Fruit fly (Drosophila melanogaster) whole organism, wandering third instar larva: ENCODE measurements around the gene CG9119.

Experiments
- Abd-B ChIP-seq: fragments of >200 bp; optimal IDR thresholded peaks from 2 replicates; lab custom pipeline; 2017; ENCODE audit warnings: missing biosample characterization, missing genetic modification characterization
- CG32264 ChIP-seq: fragments of 200-800 bp; sonication (Bioruptor generic); optimal IDR thresholded peaks from 2 replicates; lab custom pipeline; 2016; ENCODE audit warnings: missing biosample characterization, missing genetic modification characterization
- CG9705 ChIP-seq: fragments of 200-800 bp; sonication (Bioruptor generic); optimal IDR thresholded peaks from 2 replicates; lab custom pipeline; 2018; ENCODE audit warnings: missing biosample characterization, mild to moderate bottlenecking, missing genetic modification characterization
- CrebA ChIP-seq: fragments of 200-800 bp; sonication (Bioruptor generic); optimal IDR thresholded peaks from 2 replicates; lab custom pipeline; 2016; ENCODE audit warnings: missing biosample characterization, mild to moderate bottlenecking, missing genetic modification characterization, borderline replicate concordance
- Dfd ChIP-seq: fragments of >200 bp; optimal IDR thresholded peaks from 2 replicates; lab custom pipeline; 2017; ENCODE audit warnings: missing biosample characterization, missing genetic modification characterization
- Dif ChIP-seq: fragments of 200-275, 200-300 bp; sonication (Bioruptor generic); optimal IDR thresholded peaks from 2 replicates; lab custom pipeline; 2018; ENCODE audit warnings: missing biosample characterization, missing genetic modification characterization; ENCODE audit not compliant: partially characterized antibody
- GATAd ChIP-seq: sonication (Bioruptor generic); optimal IDR thresholded peaks from 2 replicates; lab custom pipeline; 2016; ENCODE audit warnings: missing biosample characterization, missing genetic modification characterization
- HLH106 ChIP-seq: fragments of 200-800 bp; optimal IDR thresholded peaks from 3 replicates; lab custom pipeline; 2019; ENCODE audit warnings: missing biosample characterization, mild to moderate bottlenecking, missing genetic modification characterization, moderate library complexity
- Hnf4 ChIP-seq: fragments of 200-800 bp; sonication (Bioruptor generic); optimal IDR thresholded peaks from 2 replicates; lab custom pipeline; 2016; ENCODE audit warnings: missing biosample characterization, mild to moderate bottlenecking, missing genetic modification characterization
- Hr78 ChIP-seq: fragments of >200 bp; optimal IDR thresholded peaks from 2 replicates; lab custom pipeline; 2017; ENCODE audit warnings: missing biosample characterization, missing genetic modification characterization
- Hr83 ChIP-seq: fragments of 200-300 bp; sonication (Bioruptor generic); optimal IDR thresholded peaks from 2 replicates; lab custom pipeline; 2016; ENCODE audit warnings: missing biosample characterization, mild to moderate bottlenecking, missing genetic modification characterization, moderate library complexity; ENCODE audit not compliant: poor library complexity, severe bottlenecking
- Jra ChIP-seq: sonication (Bioruptor generic); optimal IDR thresholded peaks from 2 replicates; lab custom pipeline; 2016; ENCODE audit warnings: missing biosample characterization, missing genetic modification characterization
- Mio ChIP-seq: sonication (Bioruptor generic); optimal IDR thresholded peaks from 2 replicates; lab custom pipeline; 2016; ENCODE audit warnings: missing biosample characterization, missing genetic modification characterization
- Myc ChIP-seq: fragments of >200 bp; optimal IDR thresholded peaks from 2 replicates; lab custom pipeline; 2017
- N ChIP-seq: fragments of >200 bp; optimal IDR thresholded peaks from 2 replicates; lab custom pipeline; 2018; ENCODE audit warnings: missing biosample characterization, missing external identifiers, missing genetic modification characterization
- OdsH ChIP-seq: fragments of 200-800 bp; sonication (Bioruptor generic); optimal IDR thresholded peaks from 2 replicates; lab custom pipeline; 2016; ENCODE audit warnings: missing biosample characterization, mild to moderate bottlenecking, missing genetic modification characterization
- Rel ChIP-seq, 2 experiments: fragments of 200-800 bp; sonication (Bioruptor generic) in 1 of 2; optimal IDR thresholded peaks; 2 replicates in 1 of 2; 3 replicates in 1 of 2; lab custom pipeline; 2016 to 2019; ENCODE audit warnings: mild to moderate bottlenecking in 2 of 2, missing biosample characterization in 2 of 2, missing genetic modification characterization in 2 of 2, moderate library complexity in 1 of 2
- Sp1 ChIP-seq: fragments of 200-800 bp; sonication (Bioruptor generic); optimal IDR thresholded peaks from 3 replicates; lab custom pipeline; 2019; ENCODE audit warnings: missing biosample characterization, mild to moderate bottlenecking, missing genetic modification characterization, moderate library complexity
- Vsx2 ChIP-seq: fragments of 200-300, 225-300 bp; sonication (Bioruptor generic); optimal IDR thresholded peaks from 2 replicates; lab custom pipeline; 2018; ENCODE audit warnings: missing biosample characterization, missing genetic modification characterization; ENCODE audit not compliant: partially characterized antibody
- br ChIP-seq: fragments of 200-800 bp; sonication (Bioruptor generic); optimal IDR thresholded peaks from 2 replicates; lab custom pipeline; 2016; ENCODE audit warnings: missing biosample characterization, missing genetic modification characterization
- brk ChIP-seq: fragments of 200-800 bp; sonication (Bioruptor generic); optimal IDR thresholded peaks from 2 replicates; lab custom pipeline; 2016; ENCODE audit warnings: missing biosample characterization, mild to moderate bottlenecking, missing genetic modification characterization
- dl ChIP-seq, 2 experiments: fragments of 175-275, 200-275 bp in 1 of 2; fragments of 200-275 bp in 1 of 2; sonication (Bioruptor generic); optimal IDR thresholded peaks; lab custom pipeline; 2018; ENCODE audit warnings: mild to moderate bottlenecking in 2 of 2, missing biosample characterization in 2 of 2, missing genetic modification characterization in 2 of 2, moderate library complexity in 2 of 2; ENCODE audit not compliant: partially characterized antibody in 2 of 2, insufficient read depth in 1 of 2
- dmrt93B ChIP-seq: fragments of 200-800 bp; sonication (Bioruptor generic); optimal IDR thresholded peaks from 2 replicates; lab custom pipeline; 2018; ENCODE audit warnings: missing biosample characterization, mild to moderate bottlenecking, missing genetic modification characterization
- dsf ChIP-seq: sonication (Bioruptor generic); optimal IDR thresholded peaks from 2 replicates; lab custom pipeline; 2016; ENCODE audit warnings: missing biosample characterization, missing genetic modification characterization, borderline replicate concordance
- ey ChIP-seq: fragments of 200-800 bp; sonication (Bioruptor generic); optimal IDR thresholded peaks from 2 replicates; lab custom pipeline; 2016; ENCODE audit warnings: missing biosample characterization, missing genetic modification characterization
- foxo ChIP-seq, 2 experiments: fragments of 200-800 bp; sonication (Bioruptor generic); optimal IDR thresholded peaks; 2 replicates in 1 of 2; 3 replicates in 1 of 2; lab custom pipeline; 2016 to 2017; ENCODE audit warnings: missing biosample characterization in 2 of 2, missing genetic modification characterization in 2 of 2
- fru ChIP-seq: fragments of 200-800 bp; sonication (Bioruptor generic); optimal IDR thresholded peaks from 3 replicates; lab custom pipeline; 2016; ENCODE audit warnings: missing biosample characterization, mild to moderate bottlenecking, missing genetic modification characterization
- h ChIP-seq: fragments of 200-800 bp; sonication (Bioruptor generic); optimal IDR thresholded peaks from 3 replicates; lab custom pipeline; 2016; ENCODE audit warnings: missing biosample characterization, mild to moderate bottlenecking, missing genetic modification characterization
- jim ChIP-seq: fragments of 175-275, 200-325 bp; sonication (Bioruptor generic); optimal IDR thresholded peaks from 2 replicates; lab custom pipeline; 2016; ENCODE audit warnings: missing biosample characterization, mild to moderate bottlenecking, missing genetic modification characterization
- lola ChIP-seq: fragments of >200 bp; optimal IDR thresholded peaks from 2 replicates; lab custom pipeline; 2017; ENCODE audit warnings: missing biosample characterization, missing genetic modification characterization
- pan ChIP-seq: fragments of >200 bp; optimal IDR thresholded peaks from 2 replicates; lab custom pipeline; 2017
- psq ChIP-seq: fragments of 200-800 bp; sonication (Bioruptor generic); optimal IDR thresholded peaks from 3 replicates; lab custom pipeline; 2017; ENCODE audit warnings: missing biosample characterization, mild to moderate bottlenecking, missing genetic modification characterization, moderate library complexity
- rgr ChIP-seq: fragments of 200-800 bp; sonication (Bioruptor generic); optimal IDR thresholded peaks from 3 replicates; lab custom pipeline; 2016; ENCODE audit warnings: missing biosample characterization, mild to moderate bottlenecking, missing genetic modification characterization
- sage ChIP-seq: fragments of 200-800 bp; sonication (Bioruptor generic); optimal IDR thresholded peaks from 2 replicates; lab custom pipeline; 2016; ENCODE audit warnings: missing biosample characterization, mild to moderate bottlenecking, missing genetic modification characterization
- sv ChIP-seq: fragments of 200-800 bp; sonication (Bioruptor generic); optimal IDR thresholded peaks from 3 replicates; lab custom pipeline; 2016; ENCODE audit warnings: missing biosample characterization, missing genetic modification characterization
- tai ChIP-seq: sonication (Bioruptor generic); optimal IDR thresholded peaks from 2 replicates; lab custom pipeline; 2016; ENCODE audit warnings: missing biosample characterization, missing genetic modification characterization
- usp ChIP-seq: fragments of >200 bp; optimal IDR thresholded peaks from 2 replicates; lab custom pipeline; 2017; ENCODE audit warnings: missing biosample characterization, missing genetic modification characterization
- woc ChIP-seq: sonication (Bioruptor generic); optimal IDR thresholded peaks from 2 replicates; lab custom pipeline; 2016; ENCODE audit warnings: missing biosample characterization, mild to moderate bottlenecking, missing genetic modification characterization

Gene CG9119

dm6 chr3L:1208206-1208605 is 3.6 kb upstream of the CG9119 start:
- peak in 1 of 2 experiments; percentile 1 for TF ChIP-seq dl (GFP tag; optimal IDR thresholded peaks at IDR 0.05; lab: Kevin White, UChicago; ENCODE audit: insufficient read depth in 1 of 2, partially characterized antibody in 2 of 2)
- TF ChIP-seq CrebA = no peak
- TF ChIP-seq fru (GFP tag; lab: Kevin White, UChicago) = no peak
- TF ChIP-seq Dif (GFP tag; lab: Kevin White, UChicago) = peak; percentile 36
- TF ChIP-seq h (GFP tag; lab: Kevin White, UChicago) = no peak
- no peak for TF ChIP-seq Vsx2 (GFP tag; lab: Kevin White, UChicago)
- TF ChIP-seq pan (lab: Kevin White, UChicago) = no peak

- TF ChIP-seq Hnf4 (GFP tag; lab: Kevin White, UChicago) (no peak), ey (GFP tag; lab: Kevin White, UChicago) (no peak), sv (GFP tag; lab: Kevin White, UChicago) (no peak), br (no peak), Abd-B (GFP tag; lab: Kevin White, UChicago) (no peak), N (GFP tag; lab: Kevin White, UChicago) (peak; percentile 11), foxo (GFP tag; optimal IDR thresholded peaks at IDR 0.05; lab: Kevin White, UChicago) (no peak), tai (GFP tag; lab: Kevin White, UChicago) (no peak), fru (GFP tag; lab: Kevin White, UChicago) (no peak), jim (GFP tag; lab: Kevin White, UChicago) (no peak), CG32264 (GFP tag; lab: Kevin White, UChicago) (no peak), Dfd (GFP tag; lab: Kevin White, UChicago) (no peak), OdsH (GFP tag; lab: Kevin White, UChicago) (no peak), psq (no peak), Rel (GFP tag; optimal IDR thresholded peaks at IDR 0.05; lab: Kevin White, UChicago) (no peak), Rel (tag; optimal IDR thresholded peaks at IDR 0.05; lab: Kevin White, UChicago) (peak; percentile 18), Dif (GFP tag; lab: Kevin White, UChicago) (peak; percentile 96), Vsx2 (GFP tag; lab: Kevin White, UChicago) (peak; percentile 86), usp (GFP tag; lab: Kevin White, UChicago) (no peak), pan (lab: Kevin White, UChicago) (no peak), woc (GFP tag; lab: Kevin White, UChicago) (no peak), dmrt93B (no peak), rgr (GFP tag; lab: Kevin White, UChicago) (no peak), Hr78 (GFP tag; lab: Kevin White, UChicago) (no peak), Sp1 (GFP tag; lab: Kevin White, UChicago) (no peak), CG9705 (GFP tag; lab: Kevin White, UChicago) (no peak), h (GFP tag; lab: Kevin White, UChicago) (no peak), Hr83 (no peak), Jra (no peak), brk (GFP tag; lab: Kevin White, UChicago) (no peak), lola (GFP tag; lab: Kevin White, UChicago) (no peak), dl (GFP tag; optimal IDR thresholded peaks at IDR 0.05; lab: Kevin White, UChicago; ENCODE audit: insufficient read depth in 1 of 2, partially characterized antibody in 2 of 2) (peak; percentile 64 to 80), Myc (lab: Kevin White, UChicago) (peak; percentile 85), Mio (no peak), GATAd (GFP tag; lab: Kevin White, UChicago) (no peak), sage (GFP tag; lab: Kevin White, UChicago) (no peak), dsf (GFP tag; lab: Kevin White, UChicago) (no peak), HLH106 (no peak), CrebA (no peak)
Observed at dm6 chr3L:1206682-1207421, 2.3 kb upstream of the CG9119 start, which contains the start of gene LysB. Gene LysB (plus strand): TSS chr3L:1207371.
